Fruit fly (Drosophila melanogaster) whole organism, adult: ENCODE measurements around the gene CG43439.

Experiments
- CG7101 ChIP-seq: fragments of 200-800 bp; sonication (Bioruptor generic); optimal IDR thresholded peaks from 2 replicates; lab custom pipeline; 2018; ENCODE audit warnings: missing biosample characterization, mild to moderate bottlenecking, missing genetic modification characterization, moderate library complexity
- cnc ChIP-seq, 2 experiments: fragments of >200 bp; optimal IDR thresholded peaks; 2 replicates each; lab custom pipeline; 2017
- kay ChIP-seq: fragments of 200-800 bp; sonication (Bioruptor generic); peaks from one replicate; lab custom pipeline; 2016; ENCODE audit warnings: missing biosample characterization, missing genetic modification characterization, borderline replicate concordance

- TF ChIP-seq CG7101 (no peak), cnc (optimal IDR thresholded peaks at IDR 0.05; lab: Kevin White, UChicago) (no peak), kay (GFP tag; lab: Kevin White, UChicago) (no peak)
Measured at dm6 chr3L:7006421-7006820, 22.0 kb upstream of the CG43439 start.
